ENCODE assay signal across 6 fruit fly cellular contexts in the genomic region with DNA sequence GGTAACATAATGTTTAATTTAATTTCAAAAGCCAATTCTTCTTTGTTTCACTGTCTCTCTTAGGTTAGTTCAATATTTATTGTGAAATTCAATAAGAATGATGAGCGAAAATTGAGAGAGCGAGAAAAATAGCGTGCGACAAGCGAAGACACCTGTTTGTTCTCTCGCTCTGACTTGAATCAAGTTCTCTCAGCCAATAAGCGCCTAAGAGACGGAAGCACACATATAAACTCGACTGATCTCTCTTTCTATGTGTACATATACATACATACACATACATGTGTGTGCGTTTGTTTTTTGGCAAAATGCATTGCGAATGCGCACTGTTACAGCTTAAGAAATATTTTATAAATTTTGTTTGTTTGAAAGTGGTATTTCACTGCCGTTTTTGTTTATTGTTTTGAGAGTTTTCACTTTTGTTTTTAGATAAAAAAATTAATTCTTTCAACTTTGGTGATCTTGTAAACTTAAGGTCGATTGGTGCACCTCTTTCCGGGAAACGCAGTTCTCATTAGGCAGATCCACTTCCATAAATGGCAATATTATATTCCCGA.
TF ChIP-seq lines count a peak whose summit lies in the region.

No protein-coding gene starts in this region.

- no peak for TF ChIP-seq CTCF in whole organism, embryonic (GFP tag; optimal IDR thresholded peaks at IDR 0.05; lab: Kevin White, UChicago)

TF ChIP-seq in whole organism, 6 proteins besides CTCF, POLR2A, EP300 and RAD21:
- TF ChIP-seq CG8478 (optimal IDR thresholded peaks at IDR 0.05; lab: Kevin White, UChicago) = peak; percentile 62
- no peak for TF ChIP-seq EcR (GFP tag; optimal IDR thresholded peaks at IDR 0.05; lab: Kevin White, UChicago)

TF ChIP-seq in whole organism, adult, 20 proteins besides CTCF, POLR2A, EP300 and RAD21 (continues in another document):
- TF ChIP-seq CG12768 (GFP tag; optimal IDR thresholded peaks at IDR 0.05; lab: Kevin White, UChicago) (no peak), CG7101 (tag; optimal IDR thresholded peaks at IDR 0.05; lab: Kevin White, UChicago) (no peak), kay (GFP tag; lab: Kevin White, UChicago; ENCODE audit: borderline replicate concordance) (peak; percentile 77), bab1 (GFP tag; optimal IDR thresholded peaks at IDR 0.05; lab: Kevin White, UChicago) (no peak), Crg-1 (GFP tag; optimal IDR thresholded peaks at IDR 0.05; lab: Kevin White, UChicago) (peak; percentile 26), toe (GFP tag; optimal IDR thresholded peaks at IDR 0.05; lab: Kevin White, UChicago) (no peak), pad (GFP tag; optimal IDR thresholded peaks at IDR 0.05; lab: Kevin White, UChicago) (no peak), Mnt (GFP tag; optimal IDR thresholded peaks at IDR 0.05; lab: Kevin White, UChicago) (peak; percentile 38), CG14711 (tag; optimal IDR thresholded peaks at IDR 0.05; lab: Kevin White, UChicago) (no peak), Hr96 (GFP tag; optimal IDR thresholded peaks at IDR 0.05; lab: Kevin White, UChicago) (no peak), tj (GFP tag; optimal IDR thresholded peaks at IDR 0.05; lab: Kevin White, UChicago) (no peak), CG1620 (GFP tag; optimal IDR thresholded peaks at IDR 0.05; lab: Kevin White, UChicago) (no peak), CG33017 (tag; optimal IDR thresholded peaks at IDR 0.05; lab: Kevin White, UChicago) (no peak), cic (GFP tag; optimal IDR thresholded peaks at IDR 0.05; lab: Kevin White, UChicago) (no peak), ovo (GFP tag; optimal IDR thresholded peaks at IDR 0.05; lab: Kevin White, UChicago) (no peak), CG5204 (GFP tag; optimal IDR thresholded peaks at IDR 0.05; lab: Kevin White, UChicago) (no peak), CG11617 (GFP tag; optimal IDR thresholded peaks at IDR 0.05; lab: Kevin White, UChicago) (no peak)

TF ChIP-seq in whole organism, embryonic, 481 proteins besides CTCF, POLR2A, EP300 and RAD21 (continues in another document):
- TF ChIP-seq Camta (GFP tag; optimal IDR thresholded peaks at IDR 0.05; lab: Kevin White, UChicago) (no peak), CG13123 (GFP tag; optimal IDR thresholded peaks at IDR 0.05; lab: Kevin White, UChicago) (no peak), Nf-YA (GFP tag; IDR thresholded peaks at IDR 0.05; lab: Robert Waterston, UW) (peak; percentile 55; the same call in 1 of the 2 replicates), CG14710 (tag; optimal IDR thresholded peaks at IDR 0.05; lab: Kevin White, UChicago) (peak; percentile 8), Jarid2 (GFP tag; optimal IDR thresholded peaks at IDR 0.05; lab: Kevin White, UChicago) (no peak), gcm (GFP tag; optimal IDR thresholded peaks at IDR 0.05; lab: Kevin White, UChicago) (no peak), da (GFP tag; optimal IDR thresholded peaks at IDR 0.05; lab: Kevin White, UChicago) (no peak), hth (optimal IDR thresholded peaks at IDR 0.05; lab: Kevin White, UChicago) (no peak), nerfin-2 (GFP tag; IDR thresholded peaks at IDR 0.05; lab: Robert Waterston, UW; ENCODE audit: partially characterized antibody) (no peak), Ravus (GFP tag; IDR thresholded peaks at IDR 0.05; lab: Robert Waterston, UW) (no peak), ara (GFP tag; IDR thresholded peaks at IDR 0.05; lab: Robert Waterston, UW) (no peak), gsb (GFP tag; IDR thresholded peaks at IDR 0.05; lab: Robert Waterston, UW) (no peak), Atf3 (GFP tag; optimal IDR thresholded peaks at IDR 0.05; lab: Kevin White, UChicago) (no peak), D19A (tag; optimal IDR thresholded peaks at IDR 0.05; lab: Kevin White, UChicago) (no peak), ATbp (GFP tag; optimal IDR thresholded peaks at IDR 0.05; lab: Kevin White, UChicago) (peak; percentile 49), ftz-f1 (GFP tag; optimal IDR thresholded peaks at IDR 0.05; lab: Kevin White, UChicago) (no peak), repo (GFP tag; optimal IDR thresholded peaks at IDR 0.05; lab: Kevin White, UChicago) (no peak)

TF ChIP-seq in whole organism, prepupa, 60 proteins besides CTCF, POLR2A, EP300 and RAD21 (continues in another document):
- TF ChIP-seq CG7368 (GFP tag; optimal IDR thresholded peaks at IDR 0.05; lab: Kevin White, UChicago) = no peak
- TF ChIP-seq acj6 (GFP tag; optimal IDR thresholded peaks at IDR 0.05; lab: Kevin White, UChicago) = no peak
- peak; percentile 5 for TF ChIP-seq Sox102F (GFP tag; optimal IDR thresholded peaks at IDR 0.05; lab: Kevin White, UChicago)
- peak; percentile 32 for TF ChIP-seq Sox14 (GFP tag; optimal IDR thresholded peaks at IDR 0.05; lab: Kevin White, UChicago)
- no peak for TF ChIP-seq Eip75B (GFP tag; optimal IDR thresholded peaks at IDR 0.05; lab: Kevin White, UChicago)
- no peak for TF ChIP-seq Lpt (GFP tag; optimal IDR thresholded peaks at IDR 0.05; lab: Kevin White, UChicago)
- TF ChIP-seq net (GFP tag; optimal IDR thresholded peaks at IDR 0.05; lab: Kevin White, UChicago) = no peak
- TF ChIP-seq esn (GFP tag; optimal IDR thresholded peaks at IDR 0.05; lab: Kevin White, UChicago) = no peak
- no peak for TF ChIP-seq CG6276 (GFP tag; optimal IDR thresholded peaks at IDR 0.05; lab: Kevin White, UChicago)
- no peak for TF ChIP-seq CG1621 (tag; optimal IDR thresholded peaks at IDR 0.05; lab: Kevin White, UChicago)
- TF ChIP-seq CG11762 (GFP tag; optimal IDR thresholded peaks at IDR 0.05; lab: Kevin White, UChicago; ENCODE audit: insufficient read depth) = no peak
- TF ChIP-seq Eip78C (GFP tag; lab: Kevin White, UChicago) = peak; percentile 64
- TF ChIP-seq Eip93F (GFP tag; optimal IDR thresholded peaks at IDR 0.05; lab: Kevin White, UChicago) = peak; percentile 12
- peak; percentile 4 for TF ChIP-seq vri (GFP tag; optimal IDR thresholded peaks at IDR 0.05; lab: Kevin White, UChicago)
- TF ChIP-seq Hr39 (GFP tag; optimal IDR thresholded peaks at IDR 0.05; lab: Kevin White, UChicago) = no peak
- no peak for TF ChIP-seq CG9139 (GFP tag; optimal IDR thresholded peaks at IDR 0.05; lab: Kevin White, UChicago)
- peak; percentile 38; the same call in 2 of the 3 replicates for TF ChIP-seq CG6163 (GFP tag; IDR thresholded peaks at IDR 0.05; lab: Robert Waterston, UW)
- TF ChIP-seq cyc (GFP tag; optimal IDR thresholded peaks at IDR 0.05; lab: Kevin White, UChicago) = no peak

TF ChIP-seq in whole organism, pupa, 21 proteins besides CTCF, POLR2A, EP300 and RAD21:
- TF ChIP-seq gl (tag; optimal IDR thresholded peaks at IDR 0.05; lab: Kevin White, UChicago) (no peak), Snoo (tag; optimal IDR thresholded peaks at IDR 0.05; lab: Kevin White, UChicago) (no peak), CG14655 (GFP tag; optimal IDR thresholded peaks at IDR 0.05; lab: Kevin White, UChicago) (no peak), D1 (tag; optimal IDR thresholded peaks at IDR 0.05; lab: Kevin White, UChicago) (no peak), CG32121 (GFP tag; IDR thresholded peaks at IDR 0.05; lab: Robert Waterston, UW) (no peak), CG13204 (GFP tag; optimal IDR thresholded peaks at IDR 0.05; lab: Kevin White, UChicago) (no peak), Ets98B (GFP tag; IDR thresholded peaks at IDR 0.05; lab: Robert Waterston, UW) (0 out of 2 replicates have a peak, but pooled peaks have one; percentile 31), CG34367 (tag; optimal IDR thresholded peaks at IDR 0.05; lab: Kevin White, UChicago) (no peak), Pif1A (GFP tag; optimal IDR thresholded peaks at IDR 0.05; lab: Kevin White, UChicago) (peak; percentile 15), Pif1B (GFP tag; optimal IDR thresholded peaks at IDR 0.05; lab: Kevin White, UChicago) (peak; percentile 26), CG10348 (GFP tag; IDR thresholded peaks at IDR 0.05; lab: Robert Waterston, UW) (no peak), CG15710 (tag; optimal IDR thresholded peaks at IDR 0.05; lab: Kevin White, UChicago) (no peak)

TF ChIP-seq in whole organism, wandering third instar larva, 38 proteins besides CTCF, POLR2A, EP300 and RAD21 (continues in another document):
- TF ChIP-seq foxo (GFP tag; optimal IDR thresholded peaks at IDR 0.05; lab: Kevin White, UChicago) (peak in 1 of 2 experiments; percentile 17), Hnf4 (GFP tag; optimal IDR thresholded peaks at IDR 0.05; lab: Kevin White, UChicago) (peak; percentile 44), Jra (GFP tag; optimal IDR thresholded peaks at IDR 0.05; lab: Kevin White, UChicago) (peak; percentile 33), Dfd (GFP tag; optimal IDR thresholded peaks at IDR 0.05; lab: Kevin White, UChicago) (no peak), Dif (GFP tag; optimal IDR thresholded peaks at IDR 0.05; lab: Kevin White, UChicago; ENCODE audit: partially characterized antibody) (peak; percentile 35), HLH106 (tag; optimal IDR thresholded peaks at IDR 0.05; lab: Kevin White, UChicago) (no peak), h (GFP tag; optimal IDR thresholded peaks at IDR 0.05; lab: Kevin White, UChicago) (peak; percentile 33), rgr (GFP tag; optimal IDR thresholded peaks at IDR 0.05; lab: Kevin White, UChicago) (peak; percentile 54), CG32264 (GFP tag; optimal IDR thresholded peaks at IDR 0.05; lab: Kevin White, UChicago) (no peak), ey (GFP tag; optimal IDR thresholded peaks at IDR 0.05; lab: Kevin White, UChicago) (no peak), Abd-B (GFP tag; optimal IDR thresholded peaks at IDR 0.05; lab: Kevin White, UChicago) (no peak), GATAd (GFP tag; optimal IDR thresholded peaks at IDR 0.05; lab: Kevin White, UChicago) (no peak), psq (GFP tag; optimal IDR thresholded peaks at IDR 0.05; lab: Kevin White, UChicago) (no peak), sv (GFP tag; optimal IDR thresholded peaks at IDR 0.05; lab: Kevin White, UChicago) (no peak), Vsx2 (GFP tag; optimal IDR thresholded peaks at IDR 0.05; lab: Kevin White, UChicago; ENCODE audit: partially characterized antibody) (no peak), CrebA (GFP tag; optimal IDR thresholded peaks at IDR 0.05; lab: Kevin White, UChicago; ENCODE audit: borderline replicate concordance) (peak; percentile 67), N (GFP tag; optimal IDR thresholded peaks at IDR 0.05; lab: Kevin White, UChicago) (no peak), lola (GFP tag; optimal IDR thresholded peaks at IDR 0.05; lab: Kevin White, UChicago) (no peak), dsf (GFP tag; optimal IDR thresholded peaks at IDR 0.05; lab: Kevin White, UChicago; ENCODE audit: borderline replicate concordance) (no peak), dl (GFP tag; optimal IDR thresholded peaks at IDR 0.05; lab: Kevin White, UChicago; ENCODE audit: insufficient read depth in 1 of 2, partially characterized antibody in 2 of 2) (peak; percentile 67 to 72), Mio (GFP tag; optimal IDR thresholded peaks at IDR 0.05; lab: Kevin White, UChicago) (no peak), Sp1 (GFP tag; optimal IDR thresholded peaks at IDR 0.05; lab: Kevin White, UChicago) (no peak), usp (GFP tag; optimal IDR thresholded peaks at IDR 0.05; lab: Kevin White, UChicago) (no peak), br (GFP tag; optimal IDR thresholded peaks at IDR 0.05; lab: Kevin White, UChicago) (no peak), dmrt93B (GFP tag; optimal IDR thresholded peaks at IDR 0.05; lab: Kevin White, UChicago) (no peak), Hr83 (GFP tag; optimal IDR thresholded peaks at IDR 0.05; lab: Kevin White, UChicago; ENCODE audit: poor library complexity, severe bottlenecking) (peak; percentile 89)
